Worm (Caenorhabditis elegans) whole organism, L1 larva: ENCODE results near the gene spp-26.

Experiments used
- Y116A8C.19 ChIP-seq: sonication (generic microtip); optimal IDR thresholded peaks from 2 replicates; lab custom pipeline; 2016; ENCODE audit warnings: missing compliant biosample characterization, missing genetic modification characterization, borderline replicate concordance
- aly-2 ChIP-seq: fragments of 150-350 bp; optimal IDR thresholded peaks from 2 replicates; lab custom pipeline; 2014; ENCODE audit warnings: missing biosample characterization, missing genetic modification characterization
- blmp-1 ChIP-seq: fragments of 150-350 bp; optimal IDR thresholded peaks from 2 replicates; lab custom pipeline; 2014; ENCODE audit warnings: missing biosample characterization, missing genetic modification characterization
- dpl-1 ChIP-seq, 3 experiments: fragments of 150-350 bp in 2 of 3; sonication (generic microtip) in 1 of 3; optimal IDR thresholded peaks; 2 replicates each; lab custom pipeline; 2014 to 2017; ENCODE audit warnings: missing biosample characterization in 3 of 3, missing genetic modification characterization in 3 of 3, missing genetic modification reagents in 3 of 3
- dsc-1 ChIP-seq: sonication (generic microtip); optimal IDR thresholded peaks from 2 replicates; lab custom pipeline; 2016; ENCODE audit warnings: mild to moderate bottlenecking, missing genetic modification characterization, missing compliant biosample characterization
- efl-1 ChIP-seq, 4 experiments: fragments of 150-350 bp; optimal IDR thresholded peaks in 3 of 4; peaks in 1 of 4; 1 replicate in 1 of 4; 2 replicates in 3 of 4; lab custom pipeline; 2014; ENCODE audit warnings: missing biosample characterization in 2 of 4, missing genetic modification characterization in 2 of 4, missing genetic modification reagents in 2 of 4
- elt-3 ChIP-seq, 6 experiments: fragments of 150-350 bp in 1 of 6; sonication (generic microtip); optimal IDR thresholded peaks; 2 replicates each; lab custom pipeline; 2017 to 2018; ENCODE audit warnings: missing biosample characterization in 6 of 6, missing genetic modification characterization in 6 of 6, inconsistent platforms in 1 of 6
- fkh-4 ChIP-seq: sonication (generic microtip); optimal IDR thresholded peaks from 2 replicates; lab custom pipeline; 2016; ENCODE audit warnings: missing compliant biosample characterization, missing genetic modification characterization, borderline replicate concordance
- fkh-8 ChIP-seq: sonication (generic microtip); optimal IDR thresholded peaks from 2 replicates; lab custom pipeline; 2016; ENCODE audit warnings: mild to moderate bottlenecking, missing genetic modification characterization, missing compliant biosample characterization
- hlh-17 ChIP-seq: fragments of 200-800 bp; sonication (Bioruptor generic); optimal IDR thresholded peaks from 2 replicates; lab custom pipeline; 2018; ENCODE audit warnings: missing genetic modification characterization, mild to moderate bottlenecking, missing compliant biosample characterization, moderate library complexity, borderline replicate concordance
- hlh-4 ChIP-seq: sonication (generic microtip); optimal IDR thresholded peaks from 2 replicates; lab custom pipeline; 2016; ENCODE audit warnings: mild to moderate bottlenecking, missing genetic modification characterization, missing compliant biosample characterization
- irx-1 ChIP-seq: sonication (generic microtip); optimal IDR thresholded peaks from 2 replicates; lab custom pipeline; 2016; ENCODE audit warnings: missing genetic modification characterization, missing compliant biosample characterization
- isw-1 ChIP-seq: fragments of 200-800 bp; sonication (Bioruptor generic); IDR thresholded peaks from 2 replicates; pipeline ENCODE4 v1.3.6; 2022; ENCODE audit warnings: missing genetic modification characterization, missing compliant biosample characterization
- lin-14 ChIP-seq: fragments of 200-800 bp; sonication (Bioruptor generic); optimal IDR thresholded peaks from 2 replicates; lab custom pipeline; 2018; ENCODE audit warnings: mild to moderate bottlenecking, missing genetic modification characterization, moderate library complexity, missing compliant biosample characterization
- lin-15B ChIP-seq: fragments of 150-350 bp; sonication (generic microtip); optimal IDR thresholded peaks from 3 replicates; lab custom pipeline; 2014; ENCODE audit warnings: missing biosample characterization, missing genetic modification characterization
- lin-35 ChIP-seq, 2 experiments: fragments of 150-350 bp; optimal IDR thresholded peaks; 2 replicates each; lab custom pipeline; 2014; ENCODE audit warnings: missing biosample characterization in 2 of 2, missing genetic modification characterization in 2 of 2, missing genetic modification reagents in 2 of 2
- lir-3 ChIP-seq: sonication (generic microtip); optimal IDR thresholded peaks from 2 replicates; lab custom pipeline; 2016; ENCODE audit warnings: mild to moderate bottlenecking, missing genetic modification characterization, moderate library complexity, missing compliant biosample characterization; ENCODE audit not compliant: poor library complexity
- lsy-2 ChIP-seq, 2 experiments: fragments of 150-350 bp; optimal IDR thresholded peaks; 2 replicates each; lab custom pipeline; 2014; ENCODE audit warnings: missing biosample characterization in 2 of 2, missing genetic modification characterization in 2 of 2
- mab-9 ChIP-seq: fragments of 200-800 bp; sonication (Bioruptor generic); IDR thresholded peaks from 2 replicates; pipeline ENCODE4 v1.3.6; 2022; ENCODE audit warnings: missing genetic modification reagents, missing genetic modification characterization, missing compliant biosample characterization
- mdl-1 ChIP-seq, 2 experiments: fragments of 150-350 bp; optimal IDR thresholded peaks; 2 replicates each; lab custom pipeline; 2014 to 2017; ENCODE audit warnings: missing biosample characterization in 2 of 2, missing genetic modification characterization in 2 of 2, inconsistent platforms in 1 of 2
- mep-1 ChIP-seq: fragments of 150-350 bp; optimal IDR thresholded peaks from 2 replicates; lab custom pipeline; 2014; ENCODE audit warnings: missing biosample characterization, missing genetic modification characterization
- nhr-12 ChIP-seq: sonication (generic microtip); optimal IDR thresholded peaks from 2 replicates; lab custom pipeline; 2017; ENCODE audit warnings: missing biosample characterization, missing genetic modification characterization
- nhr-20 ChIP-seq: sonication (generic microtip); optimal IDR thresholded peaks from 2 replicates; lab custom pipeline; 2016; ENCODE audit warnings: mild to moderate bottlenecking, missing genetic modification characterization, missing compliant biosample characterization
- nhr-71 ChIP-seq: sonication (generic microtip); optimal IDR thresholded peaks from 2 replicates; lab custom pipeline; 2016; ENCODE audit warnings: mild to moderate bottlenecking, missing genetic modification characterization, moderate library complexity, missing compliant biosample characterization
- nhr-76 ChIP-seq: sonication (generic microtip); optimal IDR thresholded peaks from 2 replicates; lab custom pipeline; 2017; ENCODE audit warnings: missing biosample characterization, missing genetic modification characterization
- nhr-77 ChIP-seq: fragments of 150-350 bp; optimal IDR thresholded peaks from 2 replicates; lab custom pipeline; 2014; ENCODE audit warnings: missing biosample characterization, missing genetic modification characterization
- nhr-90 ChIP-seq: sonication (generic microtip); optimal IDR thresholded peaks from 2 replicates; lab custom pipeline; 2016; ENCODE audit warnings: mild to moderate bottlenecking, missing genetic modification characterization, missing compliant biosample characterization; ENCODE audit not compliant: poor library complexity
- rnt-1 ChIP-seq: sonication (generic microtip); optimal IDR thresholded peaks from 2 replicates; lab custom pipeline; 2016; ENCODE audit warnings: mild to moderate bottlenecking, missing genetic modification characterization, moderate library complexity, missing compliant biosample characterization
- skn-1 ChIP-seq: fragments of 150-350 bp; optimal IDR thresholded peaks from 2 replicates; lab custom pipeline; 2014; ENCODE audit warnings: missing biosample characterization, missing genetic modification characterization
- snpc-4 ChIP-seq: fragments of 150-350 bp; optimal IDR thresholded peaks from 2 replicates; lab custom pipeline; 2014; ENCODE audit warnings: missing biosample characterization, missing genetic modification characterization
- snu-23 ChIP-seq: sonication (generic microtip); optimal IDR thresholded peaks from 2 replicates; lab custom pipeline; 2016; ENCODE audit warnings: missing genetic modification characterization, missing compliant biosample characterization
- sox-4 ChIP-seq: sonication (generic microtip); optimal IDR thresholded peaks from 2 replicates; lab custom pipeline; 2016; ENCODE audit warnings: missing genetic modification characterization, missing compliant biosample characterization
- unc-130 ChIP-seq: fragments of 150-350 bp; optimal IDR thresholded peaks from 2 replicates; lab custom pipeline; 2017; ENCODE audit warnings: missing biosample characterization, missing genetic modification characterization, inconsistent platforms
- unc-62 ChIP-seq: fragments of 150-350 bp; optimal IDR thresholded peaks from 2 replicates; lab custom pipeline; 2014; ENCODE audit warnings: missing biosample characterization, missing genetic modification reagents, missing genetic modification characterization
- unc-98 ChIP-seq: fragments of 200-800 bp; sonication (Bioruptor generic); IDR thresholded peaks from 2 replicates; pipeline ENCODE4 v1.3.6; 2022; ENCODE audit warnings: missing genetic modification characterization, missing compliant biosample characterization
- xbp-1 ChIP-seq: sonication (generic microtip); optimal IDR thresholded peaks from 2 replicates; lab custom pipeline; 2016; ENCODE audit warnings: missing genetic modification characterization, missing compliant biosample characterization
- ztf-11 ChIP-seq, 2 experiments: sonication (generic microtip); optimal IDR thresholded peaks; 2 replicates each; lab custom pipeline; 2016 to 2017; ENCODE audit warnings: missing genetic modification characterization in 2 of 2, missing biosample characterization in 1 of 2, missing compliant biosample characterization in 1 of 2

spp-26 gene

DNA sequence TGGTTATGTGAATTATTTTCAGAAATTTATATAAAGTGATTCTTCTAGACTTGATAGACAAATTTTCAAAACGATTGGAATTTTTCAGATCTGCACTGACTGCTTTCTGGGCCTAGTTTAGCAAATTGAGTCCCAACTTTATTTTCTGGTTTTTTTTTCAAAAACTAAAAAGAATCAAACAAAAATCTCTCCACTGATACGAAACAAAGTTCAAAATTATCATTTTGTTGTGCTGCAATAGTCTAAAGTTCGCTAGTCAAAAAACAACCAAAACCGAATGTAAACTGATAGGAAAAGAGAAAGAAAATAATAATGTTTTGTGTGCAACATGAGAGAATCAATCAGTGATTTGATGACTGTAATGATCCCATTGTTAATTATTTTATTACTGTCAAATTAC, 9.1 kb downstream of the spp-26 start, which contains the start of gene lipl-4:
TSS of gene lipl-4 (plus strand) at position 301 of the 400 bp plus-strand sequence.
- no peak for TF ChIP-seq nhr-77 (tag; lab: Kevin White, UChicago)

- TF ChIP-seq efl-1 (optimal IDR thresholded peaks at IDR 0.05; lab: Kevin White, UChicago): no peak
- TF ChIP-seq efl-1 (GFP tag; optimal IDR thresholded peaks at IDR 0.05 in 1 of 2; lab: Kevin White, UChicago): peak in 1 of 2 experiments; percentile 83
- TF ChIP-seq snpc-4 (tag; lab: Kevin White, UChicago): no peak
- TF ChIP-seq irx-1 (tag; lab: Kevin White, UChicago): no peak
- TF ChIP-seq unc-62 (GFP tag; lab: Kevin White, UChicago): no peak
These were observed 9.9 kb downstream of the spp-26 start, which contains the start of gene K04A8.20 for ce11 chrV:6549148-6549547. Gene K04A8.20 (plus strand): TSS chrV:6549448.

- TF ChIP-seq nhr-76 (tag; lab: Kevin White, UChicago) (no peak), efl-1 (optimal IDR thresholded peaks at IDR 0.05; lab: Kevin White, UChicago) (no peak), efl-1 (GFP tag; optimal IDR thresholded peaks at IDR 0.05 in 1 of 2; lab: Kevin White, UChicago) (peak in 1 of 2 experiments; percentile 21), Y116A8C.19 (tag; lab: Kevin White, UChicago) (no peak)
These were observed 10.7 kb downstream of the spp-26 start for ce11 chrV:6548309-6548708.

ce11 chrV:6546450-6547171, 12.4 kb downstream of the spp-26 start, which contains the start of gene dre-1:
Gene dre-1 (minus strand): TSS chrV:6546500.
- TF ChIP-seq xbp-1 (tag; lab: Kevin White, UChicago) (no peak), unc-130 (no peak), nhr-12 (tag; lab: Kevin White, UChicago) (no peak), isw-1 (GFP tag; lab: Robert Waterston, UW) (no peak), dsc-1 (tag; lab: Kevin White, UChicago) (no peak), ztf-11 (tag; optimal IDR thresholded peaks at IDR 0.05; lab: Kevin White, UChicago) (no peak), hlh-4 (tag; lab: Kevin White, UChicago) (no peak), lin-35 (GFP tag; optimal IDR thresholded peaks at IDR 0.05; lab: Kevin White, UChicago) (peak in 1 of 2 experiments; percentile 12), lin-15B (tag; lab: Kevin White, UChicago) (no peak), efl-1 (optimal IDR thresholded peaks at IDR 0.05; lab: Kevin White, UChicago) (no peak), efl-1 (GFP tag; optimal IDR thresholded peaks at IDR 0.05 in 1 of 2; lab: Kevin White, UChicago) (peak in 1 of 2 experiments; percentile 35), sox-4 (tag; lab: Kevin White, UChicago) (no peak), mab-9 (no peak), aly-2 (tag; lab: Kevin White, UChicago) (no peak)

DNA sequence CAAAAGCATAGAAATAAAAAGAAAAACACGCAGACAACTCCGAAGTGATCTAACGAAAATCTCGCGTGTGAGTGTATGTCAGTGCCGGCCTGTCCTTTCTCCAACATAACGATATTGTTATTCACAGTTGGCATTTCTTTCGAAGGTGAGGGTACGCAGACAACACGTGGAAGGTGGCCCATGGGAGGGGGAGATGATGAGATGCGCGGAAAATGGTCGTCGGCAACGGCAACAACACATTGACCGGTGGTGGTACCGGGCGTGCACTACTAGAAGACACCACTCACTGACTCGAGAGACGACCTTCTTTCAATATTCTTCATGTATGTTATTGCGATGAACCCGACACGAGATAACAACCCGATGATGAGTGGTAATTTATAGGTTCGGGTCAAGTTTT, 14.0 kb downstream of the spp-26 start:
- TF ChIP-seq snpc-4 (tag; lab: Kevin White, UChicago) (no peak), blmp-1 (tag; lab: Kevin White, UChicago) (peak; percentile 37), snu-23 (GFP tag; lab: Kevin White, UChicago) (peak; percentile 42), rnt-1 (tag; lab: Kevin White, UChicago) (no peak), mep-1 (tag; lab: Kevin White, UChicago) (peak; percentile 40), lin-14 (GFP tag; lab: Kevin White, UChicago) (peak; percentile 77), nhr-20 (peak; percentile 41), nhr-90 (peak; percentile 28), nhr-71 (tag; lab: Kevin White, UChicago) (peak; percentile 6)
- TF ChIP-seq, all 84 proteins: peak for 7

DNA sequence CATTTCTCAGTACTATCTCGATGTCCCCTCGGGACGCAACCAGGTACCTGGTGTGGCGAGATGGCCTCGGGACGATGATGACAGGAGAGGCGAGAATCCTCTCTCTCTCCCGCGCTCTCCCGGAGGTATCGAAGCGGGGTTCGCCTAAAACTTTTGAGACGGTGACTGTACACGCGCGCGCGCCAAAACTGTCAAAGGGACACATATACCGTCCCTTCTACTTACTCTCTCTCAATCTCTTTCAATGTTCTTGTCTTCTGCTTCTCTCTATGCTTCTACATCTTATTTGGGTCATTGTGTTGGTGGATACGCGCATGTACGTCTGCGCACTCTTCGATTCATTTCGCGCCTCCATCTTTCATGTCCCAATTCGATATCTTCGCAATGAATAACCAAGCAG, 17.1 kb downstream of the spp-26 start:
- no peak for TF ChIP-seq unc-98 (GFP tag; lab: Robert Waterston, UW)
- TF ChIP-seq elt-3 (tag; optimal IDR thresholded peaks at IDR 0.05; lab: Kevin White, UChicago): peak in 1 of 6 experiments; percentile 48
- no peak for TF ChIP-seq lir-3
- TF ChIP-seq mdl-1 (tag; optimal IDR thresholded peaks at IDR 0.05; lab: Kevin White, UChicago): peak in 1 of 2 experiments; percentile 22
- peak; percentile 44 for TF ChIP-seq skn-1 (tag; lab: Kevin White, UChicago)
- TF ChIP-seq hlh-17: no peak
- TF ChIP-seq lin-14 (GFP tag; lab: Kevin White, UChicago): peak; percentile 80
- TF ChIP-seq efl-1 (optimal IDR thresholded peaks at IDR 0.05; lab: Kevin White, UChicago): no peak
- TF ChIP-seq efl-1 (GFP tag; optimal IDR thresholded peaks at IDR 0.05 in 1 of 2; lab: Kevin White, UChicago): peak in 1 of 2 experiments; percentile 77
- peak in 1 of 2 experiments; percentile 38 for TF ChIP-seq lsy-2 (tag; optimal IDR thresholded peaks at IDR 0.05; lab: Kevin White, UChicago)
- TF ChIP-seq unc-62 (GFP tag; lab: Kevin White, UChicago): no peak
- TF ChIP-seq fkh-8: no peak
- no peak for TF ChIP-seq fkh-4 (tag; lab: Kevin White, UChicago)
- peak; percentile 63 for TF ChIP-seq blmp-1 (tag; lab: Kevin White, UChicago)
- TF ChIP-seq mep-1 (tag; lab: Kevin White, UChicago): peak; percentile 11
- peak in 1 of 3 experiments; percentile 12 for TF ChIP-seq dpl-1 (GFP tag; optimal IDR thresholded peaks at IDR 0.05; lab: Kevin White, UChicago)
- peak; percentile 47 for TF ChIP-seq snu-23 (GFP tag; lab: Kevin White, UChicago)
- TF ChIP-seq nhr-90: peak; percentile 4
- TF ChIP-seq nhr-71 (tag; lab: Kevin White, UChicago): peak; percentile 32
